Worm (Caenorhabditis elegans): ENCODE results near the gene fbxa-160.

- TF ChIP-seq blmp-1 (tag; optimal IDR thresholded peaks at IDR 0.05) (no peak), pha-4 (tag; optimal IDR thresholded peaks at IDR 0.05) (no peak), nhr-2 (tag; optimal IDR thresholded peaks at IDR 0.05) (no peak), unc-120 (tag; optimal IDR thresholded peaks at IDR 0.05; ENCODE audit: poor library complexity, severe bottlenecking) (no peak), unc-62 (GFP tag; optimal IDR thresholded peaks at IDR 0.05) (no peak), nhr-237 (tag; optimal IDR thresholded peaks at IDR 0.05) (no peak), ceh-43 (GFP tag; optimal IDR thresholded peaks at IDR 0.05) (no peak), elt-1 (tag; optimal IDR thresholded peaks at IDR 0.05; ENCODE audit: borderline replicate concordance, insufficient read depth) (no peak), ces-1 (GFP tag; optimal IDR thresholded peaks at IDR 0.05) (no peak), unc-39 (tag; optimal IDR thresholded peaks at IDR 0.05) (no peak)
Measured at ce11 chrII:1624572-1624971, at the start of gene fbxa-160.

Measured in whole organism, mixed stage, embryonic.